Worm (Caenorhabditis elegans): ENCODE measurements around the gene clec-189.
"Not testable (repeated sequence)": the region's sequence is repeated elsewhere in the genome, so short reads cannot be mapped to it uniquely, and the experiment has no call there.

ce11 chrIV:15166678-15167077 lies 46.0 kb downstream of the clec-189 start:
- TF ChIP-seq lin-26 (GFP tag; IDR thresholded peaks at IDR 0.05); B0035.1 (tag; optimal IDR thresholded peaks at IDR 0.05); unc-62 (GFP tag; optimal IDR thresholded peaks at IDR 0.05); nhr-80 (tag; optimal IDR thresholded peaks at IDR 0.05); nhr-90 (tag; optimal IDR thresholded peaks at IDR 0.05): not testable (repeated sequence)
